Fruit fly (Drosophila melanogaster) whole organism, wandering third instar larva: ENCODE measurements around the gene CycT.

Experiments
- Abd-B ChIP-seq: fragments of >200 bp; optimal IDR thresholded peaks from 2 replicates; lab custom pipeline; 2017; ENCODE audit warnings: missing biosample characterization, missing genetic modification characterization
- CG32264 ChIP-seq: fragments of 200-800 bp; sonication (Bioruptor generic); optimal IDR thresholded peaks from 2 replicates; lab custom pipeline; 2016; ENCODE audit warnings: missing biosample characterization, missing genetic modification characterization
- CG9705 ChIP-seq: fragments of 200-800 bp; sonication (Bioruptor generic); optimal IDR thresholded peaks from 2 replicates; lab custom pipeline; 2018; ENCODE audit warnings: missing biosample characterization, mild to moderate bottlenecking, missing genetic modification characterization
- CrebA ChIP-seq: fragments of 200-800 bp; sonication (Bioruptor generic); optimal IDR thresholded peaks from 2 replicates; lab custom pipeline; 2016; ENCODE audit warnings: missing biosample characterization, mild to moderate bottlenecking, missing genetic modification characterization, borderline replicate concordance
- Dfd ChIP-seq: fragments of >200 bp; optimal IDR thresholded peaks from 2 replicates; lab custom pipeline; 2017; ENCODE audit warnings: missing biosample characterization, missing genetic modification characterization
- Dif ChIP-seq: fragments of 200-275, 200-300 bp; sonication (Bioruptor generic); optimal IDR thresholded peaks from 2 replicates; lab custom pipeline; 2018; ENCODE audit warnings: missing biosample characterization, missing genetic modification characterization; ENCODE audit not compliant: partially characterized antibody
- GATAd ChIP-seq: sonication (Bioruptor generic); optimal IDR thresholded peaks from 2 replicates; lab custom pipeline; 2016; ENCODE audit warnings: missing biosample characterization, missing genetic modification characterization
- HLH106 ChIP-seq: fragments of 200-800 bp; optimal IDR thresholded peaks from 3 replicates; lab custom pipeline; 2019; ENCODE audit warnings: missing biosample characterization, mild to moderate bottlenecking, missing genetic modification characterization, moderate library complexity
- Hnf4 ChIP-seq: fragments of 200-800 bp; sonication (Bioruptor generic); optimal IDR thresholded peaks from 2 replicates; lab custom pipeline; 2016; ENCODE audit warnings: missing biosample characterization, mild to moderate bottlenecking, missing genetic modification characterization
- Hr78 ChIP-seq: fragments of >200 bp; optimal IDR thresholded peaks from 2 replicates; lab custom pipeline; 2017; ENCODE audit warnings: missing biosample characterization, missing genetic modification characterization
- Hr83 ChIP-seq: fragments of 200-300 bp; sonication (Bioruptor generic); optimal IDR thresholded peaks from 2 replicates; lab custom pipeline; 2016; ENCODE audit warnings: missing biosample characterization, mild to moderate bottlenecking, missing genetic modification characterization, moderate library complexity; ENCODE audit not compliant: poor library complexity, severe bottlenecking
- Jra ChIP-seq: sonication (Bioruptor generic); optimal IDR thresholded peaks from 2 replicates; lab custom pipeline; 2016; ENCODE audit warnings: missing biosample characterization, missing genetic modification characterization
- Mio ChIP-seq: sonication (Bioruptor generic); optimal IDR thresholded peaks from 2 replicates; lab custom pipeline; 2016; ENCODE audit warnings: missing biosample characterization, missing genetic modification characterization
- Myc ChIP-seq: fragments of >200 bp; optimal IDR thresholded peaks from 2 replicates; lab custom pipeline; 2017
- N ChIP-seq: fragments of >200 bp; optimal IDR thresholded peaks from 2 replicates; lab custom pipeline; 2018; ENCODE audit warnings: missing biosample characterization, missing external identifiers, missing genetic modification characterization
- OdsH ChIP-seq: fragments of 200-800 bp; sonication (Bioruptor generic); optimal IDR thresholded peaks from 2 replicates; lab custom pipeline; 2016; ENCODE audit warnings: missing biosample characterization, mild to moderate bottlenecking, missing genetic modification characterization
- Rel ChIP-seq, 2 experiments: fragments of 200-800 bp; sonication (Bioruptor generic) in 1 of 2; optimal IDR thresholded peaks; 2 replicates in 1 of 2; 3 replicates in 1 of 2; lab custom pipeline; 2016 to 2019; ENCODE audit warnings: mild to moderate bottlenecking in 2 of 2, missing biosample characterization in 2 of 2, missing genetic modification characterization in 2 of 2, moderate library complexity in 1 of 2
- Sp1 ChIP-seq: fragments of 200-800 bp; sonication (Bioruptor generic); optimal IDR thresholded peaks from 3 replicates; lab custom pipeline; 2019; ENCODE audit warnings: missing biosample characterization, mild to moderate bottlenecking, missing genetic modification characterization, moderate library complexity
- Vsx2 ChIP-seq: fragments of 200-300, 225-300 bp; sonication (Bioruptor generic); optimal IDR thresholded peaks from 2 replicates; lab custom pipeline; 2018; ENCODE audit warnings: missing biosample characterization, missing genetic modification characterization; ENCODE audit not compliant: partially characterized antibody
- br ChIP-seq: fragments of 200-800 bp; sonication (Bioruptor generic); optimal IDR thresholded peaks from 2 replicates; lab custom pipeline; 2016; ENCODE audit warnings: missing biosample characterization, missing genetic modification characterization
- brk ChIP-seq: fragments of 200-800 bp; sonication (Bioruptor generic); optimal IDR thresholded peaks from 2 replicates; lab custom pipeline; 2016; ENCODE audit warnings: missing biosample characterization, mild to moderate bottlenecking, missing genetic modification characterization
- dl ChIP-seq, 2 experiments: fragments of 175-275, 200-275 bp in 1 of 2; fragments of 200-275 bp in 1 of 2; sonication (Bioruptor generic); optimal IDR thresholded peaks; lab custom pipeline; 2018; ENCODE audit warnings: mild to moderate bottlenecking in 2 of 2, missing biosample characterization in 2 of 2, missing genetic modification characterization in 2 of 2, moderate library complexity in 2 of 2; ENCODE audit not compliant: partially characterized antibody in 2 of 2, insufficient read depth in 1 of 2
- dmrt93B ChIP-seq: fragments of 200-800 bp; sonication (Bioruptor generic); optimal IDR thresholded peaks from 2 replicates; lab custom pipeline; 2018; ENCODE audit warnings: missing biosample characterization, mild to moderate bottlenecking, missing genetic modification characterization
- dsf ChIP-seq: sonication (Bioruptor generic); optimal IDR thresholded peaks from 2 replicates; lab custom pipeline; 2016; ENCODE audit warnings: missing biosample characterization, missing genetic modification characterization, borderline replicate concordance
- ey ChIP-seq: fragments of 200-800 bp; sonication (Bioruptor generic); optimal IDR thresholded peaks from 2 replicates; lab custom pipeline; 2016; ENCODE audit warnings: missing biosample characterization, missing genetic modification characterization
- foxo ChIP-seq, 2 experiments: fragments of 200-800 bp; sonication (Bioruptor generic); optimal IDR thresholded peaks; 2 replicates in 1 of 2; 3 replicates in 1 of 2; lab custom pipeline; 2016 to 2017; ENCODE audit warnings: missing biosample characterization in 2 of 2, missing genetic modification characterization in 2 of 2
- fru ChIP-seq: fragments of 200-800 bp; sonication (Bioruptor generic); optimal IDR thresholded peaks from 3 replicates; lab custom pipeline; 2016; ENCODE audit warnings: missing biosample characterization, mild to moderate bottlenecking, missing genetic modification characterization
- h ChIP-seq: fragments of 200-800 bp; sonication (Bioruptor generic); optimal IDR thresholded peaks from 3 replicates; lab custom pipeline; 2016; ENCODE audit warnings: missing biosample characterization, mild to moderate bottlenecking, missing genetic modification characterization
- jim ChIP-seq: fragments of 175-275, 200-325 bp; sonication (Bioruptor generic); optimal IDR thresholded peaks from 2 replicates; lab custom pipeline; 2016; ENCODE audit warnings: missing biosample characterization, mild to moderate bottlenecking, missing genetic modification characterization
- lola ChIP-seq: fragments of >200 bp; optimal IDR thresholded peaks from 2 replicates; lab custom pipeline; 2017; ENCODE audit warnings: missing biosample characterization, missing genetic modification characterization
- pan ChIP-seq: fragments of >200 bp; optimal IDR thresholded peaks from 2 replicates; lab custom pipeline; 2017
- psq ChIP-seq: fragments of 200-800 bp; sonication (Bioruptor generic); optimal IDR thresholded peaks from 3 replicates; lab custom pipeline; 2017; ENCODE audit warnings: missing biosample characterization, mild to moderate bottlenecking, missing genetic modification characterization, moderate library complexity
- rgr ChIP-seq: fragments of 200-800 bp; sonication (Bioruptor generic); optimal IDR thresholded peaks from 3 replicates; lab custom pipeline; 2016; ENCODE audit warnings: missing biosample characterization, mild to moderate bottlenecking, missing genetic modification characterization
- sage ChIP-seq: fragments of 200-800 bp; sonication (Bioruptor generic); optimal IDR thresholded peaks from 2 replicates; lab custom pipeline; 2016; ENCODE audit warnings: missing biosample characterization, mild to moderate bottlenecking, missing genetic modification characterization
- sv ChIP-seq: fragments of 200-800 bp; sonication (Bioruptor generic); optimal IDR thresholded peaks from 3 replicates; lab custom pipeline; 2016; ENCODE audit warnings: missing biosample characterization, missing genetic modification characterization
- tai ChIP-seq: sonication (Bioruptor generic); optimal IDR thresholded peaks from 2 replicates; lab custom pipeline; 2016; ENCODE audit warnings: missing biosample characterization, missing genetic modification characterization
- usp ChIP-seq: fragments of >200 bp; optimal IDR thresholded peaks from 2 replicates; lab custom pipeline; 2017; ENCODE audit warnings: missing biosample characterization, missing genetic modification characterization
- woc ChIP-seq: sonication (Bioruptor generic); optimal IDR thresholded peaks from 2 replicates; lab custom pipeline; 2016; ENCODE audit warnings: missing biosample characterization, mild to moderate bottlenecking, missing genetic modification characterization

The CycT gene

dm6 chr3L:17557215-17557904 is at the start of gene CycT:
CycT (minus strand) TSS chr3L:17557788.
- TF ChIP-seq Hr83 (no peak), Dif (no peak), Hr78 (no peak), N (GFP tag; lab: Kevin White, UChicago) (peak; percentile 43), Abd-B (GFP tag; lab: Kevin White, UChicago) (no peak), ey (GFP tag; lab: Kevin White, UChicago) (no peak), foxo (GFP tag; optimal IDR thresholded peaks at IDR 0.05; lab: Kevin White, UChicago) (peak in 1 of 2 experiments; percentile 43), psq (GFP tag; lab: Kevin White, UChicago) (peak; percentile 30), Myc (lab: Kevin White, UChicago) (peak; percentile 62), Vsx2 (no peak), CrebA (no peak), br (GFP tag; lab: Kevin White, UChicago) (peak; percentile 24), lola (no peak), rgr (GFP tag; lab: Kevin White, UChicago) (peak; percentile 46), dsf (GFP tag; lab: Kevin White, UChicago) (peak; percentile 14), Sp1 (GFP tag; lab: Kevin White, UChicago) (peak; percentile 68), sage (no peak), brk (GFP tag; lab: Kevin White, UChicago) (no peak), Hnf4 (GFP tag; lab: Kevin White, UChicago) (peak; percentile 51), Jra (GFP tag; lab: Kevin White, UChicago) (peak; percentile 47), dl (GFP tag; optimal IDR thresholded peaks at IDR 0.05; lab: Kevin White, UChicago; ENCODE audit: insufficient read depth in 1 of 2, partially characterized antibody in 2 of 2) (no peak), jim (GFP tag; lab: Kevin White, UChicago) (no peak)
- TF ChIP-seq, all 38 proteins: peak for 10

DNA sequence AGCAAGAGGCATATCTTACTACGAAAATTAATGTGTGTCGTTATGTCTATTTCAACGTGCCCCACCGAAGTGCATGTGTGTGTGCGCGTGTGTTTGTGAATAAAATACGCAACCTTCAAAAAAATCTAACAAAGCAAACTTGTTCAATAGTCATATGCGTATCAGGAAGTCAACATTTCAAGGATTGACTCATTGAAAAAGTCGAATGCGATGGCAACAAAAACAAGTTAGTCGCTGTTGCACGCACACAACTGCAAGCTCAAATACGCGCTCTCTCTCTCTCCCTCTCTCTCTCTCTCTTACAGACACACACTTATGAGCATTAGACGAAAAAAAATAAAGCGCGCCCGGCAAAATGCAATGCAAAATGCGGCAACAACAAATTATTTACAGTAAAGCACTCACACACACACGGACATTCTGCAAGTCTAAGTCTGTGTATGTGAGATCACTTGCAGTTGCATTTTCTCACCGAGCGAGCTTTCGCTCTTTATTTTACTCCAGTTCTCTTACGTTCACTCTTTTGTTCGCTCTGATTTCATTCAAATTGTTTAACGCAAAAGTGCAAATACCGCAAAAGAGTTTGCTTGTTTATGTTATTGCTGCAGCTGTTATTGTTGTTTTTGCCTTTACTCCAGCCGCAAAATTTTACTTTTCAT is 49.2 kb upstream of the CycT start:
- no peak for TF ChIP-seq Hnf4 (GFP tag; lab: Kevin White, UChicago)
- TF ChIP-seq jim (GFP tag; lab: Kevin White, UChicago), result no peak
- TF ChIP-seq br (GFP tag; lab: Kevin White, UChicago), result no peak
- no peak for TF ChIP-seq CG32264 (GFP tag; lab: Kevin White, UChicago)
- TF ChIP-seq Dfd (GFP tag; lab: Kevin White, UChicago), result no peak
- TF ChIP-seq brk (GFP tag; lab: Kevin White, UChicago), result peak; percentile 36
- TF ChIP-seq psq (GFP tag; lab: Kevin White, UChicago), result peak; percentile 16
- no peak for TF ChIP-seq pan (lab: Kevin White, UChicago)
- no peak for TF ChIP-seq sv
- no peak for TF ChIP-seq tai
- peak; percentile 10 for TF ChIP-seq Sp1 (GFP tag; lab: Kevin White, UChicago)
- no peak for TF ChIP-seq Abd-B (GFP tag; lab: Kevin White, UChicago)
- no peak for TF ChIP-seq dsf (GFP tag; lab: Kevin White, UChicago)
- peak; percentile 69 for TF ChIP-seq Dif
- no peak for TF ChIP-seq GATAd (GFP tag; lab: Kevin White, UChicago)
- peak; percentile 27 for TF ChIP-seq Vsx2
- TF ChIP-seq h, result peak; percentile 3
- TF ChIP-seq sage, result no peak
- no peak for TF ChIP-seq dmrt93B (GFP tag; lab: Kevin White, UChicago)
- peak; percentile 51 for TF ChIP-seq Hr83
- no peak for TF ChIP-seq OdsH (GFP tag; lab: Kevin White, UChicago)
- TF ChIP-seq usp, result no peak
- no peak for TF ChIP-seq Jra (GFP tag; lab: Kevin White, UChicago)
- TF ChIP-seq ey (GFP tag; lab: Kevin White, UChicago), result no peak
- TF ChIP-seq dl (GFP tag; optimal IDR thresholded peaks at IDR 0.05; lab: Kevin White, UChicago; ENCODE audit: insufficient read depth in 1 of 2, partially characterized antibody in 2 of 2), result peak in 1 of 2 experiments; percentile 74
- no peak for TF ChIP-seq rgr (GFP tag; lab: Kevin White, UChicago)
- no peak for TF ChIP-seq Myc (lab: Kevin White, UChicago)
- no peak for TF ChIP-seq Rel (GFP tag; optimal IDR thresholded peaks at IDR 0.05; lab: Kevin White, UChicago)
- no peak for TF ChIP-seq Rel (tag; optimal IDR thresholded peaks at IDR 0.05; lab: Kevin White, UChicago)
- TF ChIP-seq Mio, result no peak
- TF ChIP-seq fru, result no peak
- no peak for TF ChIP-seq Hr78
- no peak for TF ChIP-seq woc (GFP tag; lab: Kevin White, UChicago)
- TF ChIP-seq N (GFP tag; lab: Kevin White, UChicago), result peak; percentile 68
- peak in 1 of 2 experiments; percentile 2 for TF ChIP-seq foxo (GFP tag; optimal IDR thresholded peaks at IDR 0.05; lab: Kevin White, UChicago)
- no peak for TF ChIP-seq lola
- TF ChIP-seq HLH106 (tag; lab: Kevin White, UChicago), result no peak
- TF ChIP-seq CG9705 (GFP tag; lab: Kevin White, UChicago), result no peak
- no peak for TF ChIP-seq CrebA
